Fruit fly (Drosophila melanogaster) whole organism, embryonic: Measurements from ENCODE around the gene LysRS.

Experiments used
- Adf1 ChIP-seq: fragments of 200-800 bp; sonication (Bioruptor generic); IDR thresholded peaks from 2 replicates; pipeline ENCODE4 v1.3.6; 2022; ENCODE audit warnings: missing biosample characterization, missing genetic modification characterization
- Asciz ChIP-seq: fragments of 200-800 bp; sonication (Bioruptor generic); optimal IDR thresholded peaks from 2 replicates; lab custom pipeline; 2017; ENCODE audit warnings: missing biosample characterization, mild to moderate bottlenecking, missing genetic modification characterization, missing genetic modification reagents
- B-H2 ChIP-seq: fragments of 200-800 bp; sonication (Bioruptor generic); optimal IDR thresholded peaks from 2 replicates; lab custom pipeline; 2018; ENCODE audit warnings: missing biosample characterization, mild to moderate bottlenecking, missing genetic modification characterization
- Bteb2 ChIP-seq: fragments of 200-800 bp; sonication (Bioruptor generic); optimal IDR thresholded peaks from 2 replicates; lab custom pipeline; 2016; ENCODE audit warnings: missing biosample characterization, missing genetic modification characterization
- CG10654 ChIP-seq: fragments of 200-800 bp; sonication (Bioruptor generic); optimal IDR thresholded peaks from 2 replicates; lab custom pipeline; 2016; ENCODE audit warnings: missing biosample characterization, missing genetic modification characterization
- CG12659 ChIP-seq: fragments of 200-800 bp; sonication (Bioruptor generic); optimal IDR thresholded peaks from 3 replicates; lab custom pipeline; 2017; ENCODE audit warnings: mild to moderate bottlenecking, missing biosample characterization, missing genetic modification reagents, missing genetic modification characterization
- CG12942 ChIP-seq: fragments of 200-800 bp; sonication (Bioruptor generic); optimal IDR thresholded peaks from 3 replicates; lab custom pipeline; 2016; ENCODE audit warnings: missing biosample characterization, missing genetic modification characterization
- CG13624 ChIP-seq: fragments of 200-800 bp; sonication (Bioruptor generic); optimal IDR thresholded peaks from 2 replicates; lab custom pipeline; 2016; ENCODE audit warnings: missing biosample characterization, missing genetic modification characterization
- CG14441 ChIP-seq: fragments of 200-800 bp; sonication (Bioruptor generic); IDR thresholded peaks from 2 replicates; pipeline ENCODE4 v1.3.6; 2022; ENCODE audit warnings: missing biosample characterization, missing genetic modification characterization
- CG17385 ChIP-seq: fragments of 200-800 bp; sonication (Bioruptor generic); optimal IDR thresholded peaks from 3 replicates; lab custom pipeline; 2018; ENCODE audit warnings: missing biosample characterization, mild to moderate bottlenecking, missing genetic modification characterization
- CG17612 ChIP-seq: fragments of 200-800 bp; sonication (Bioruptor generic); IDR thresholded peaks from 2 replicates; pipeline ENCODE4 v1.3.6; 2022; ENCODE audit warnings: missing biosample characterization, missing genetic modification characterization
- CG17829 ChIP-seq: fragments of 200-800 bp; optimal IDR thresholded peaks from 2 replicates; lab custom pipeline; 2019; ENCODE audit warnings: missing biosample characterization, mild to moderate bottlenecking, missing genetic modification characterization, moderate library complexity
- CG2120 ChIP-seq: fragments of 200-800 bp; sonication (Bioruptor generic); optimal IDR thresholded peaks from 3 replicates; lab custom pipeline; 2016; ENCODE audit warnings: missing biosample characterization, missing genetic modification characterization
- CG31441 ChIP-seq: fragments of 200-800 bp; sonication (Bioruptor generic); IDR thresholded peaks from 2 replicates; pipeline ENCODE4 v1.3.6; 2022; ENCODE audit warnings: missing biosample characterization, missing genetic modification characterization
- CG3847 ChIP-seq: fragments of 200-800 bp; sonication (Bioruptor generic); IDR thresholded peaks from 2 replicates; pipeline ENCODE4 v1.3.6; 2022; ENCODE audit warnings: missing biosample characterization, missing genetic modification characterization
- CG4854 ChIP-seq: fragments of 200-800 bp; sonication (Bioruptor generic); optimal IDR thresholded peaks from 2 replicates; lab custom pipeline; 2016; ENCODE audit warnings: missing biosample characterization, missing genetic modification characterization, inconsistent platforms
- CG6654 ChIP-seq: fragments of 200-800 bp; sonication (Bioruptor generic); optimal IDR thresholded peaks from 2 replicates; lab custom pipeline; 2017; ENCODE audit warnings: missing biosample characterization, mild to moderate bottlenecking, missing genetic modification characterization
- CG6765 ChIP-seq: fragments of 200-800 bp; sonication (Bioruptor generic); optimal IDR thresholded peaks from 3 replicates; lab custom pipeline; 2017; ENCODE audit warnings: missing biosample characterization, mild to moderate bottlenecking, missing genetic modification characterization
- CG6813 ChIP-seq: fragments of 200-800 bp; sonication (Bioruptor generic); optimal IDR thresholded peaks from 2 replicates; lab custom pipeline; 2017; ENCODE audit warnings: missing biosample characterization, missing genetic modification characterization, mild to moderate bottlenecking, moderate library complexity, missing genetic modification reagents
- CG7271 ChIP-seq: fragments of 200-800 bp; sonication (Bioruptor generic); optimal IDR thresholded peaks from 2 replicates; lab custom pipeline; 2018; ENCODE audit warnings: missing biosample characterization, mild to moderate bottlenecking, missing genetic modification characterization, moderate library complexity
- Dfd ChIP-seq, 2 experiments: fragments of >200 bp; optimal IDR thresholded peaks; 2 replicates each; lab custom pipeline; 2017; ENCODE audit warnings: missing biosample characterization in 2 of 2, missing genetic modification characterization in 2 of 2
- Dp ChIP-seq: fragments of 200-800 bp; sonication (Bioruptor generic); optimal IDR thresholded peaks from 2 replicates; lab custom pipeline; 2018; ENCODE audit warnings: missing biosample characterization, mild to moderate bottlenecking, missing genetic modification characterization, moderate library complexity
- Jarid2 ChIP-seq: fragments of 200-800 bp; sonication (Bioruptor generic); optimal IDR thresholded peaks from 3 replicates; lab custom pipeline; 2017; ENCODE audit warnings: mild to moderate bottlenecking, missing biosample characterization, missing genetic modification reagents, missing genetic modification characterization
- Lpt ChIP-seq: fragments of >200 bp; optimal IDR thresholded peaks from 2 replicates; lab custom pipeline; 2018; ENCODE audit warnings: missing biosample characterization, missing genetic modification characterization
- MTF-1 ChIP-seq: fragments of 200-800 bp; sonication (Bioruptor generic); optimal IDR thresholded peaks from 2 replicates; lab custom pipeline; 2018; ENCODE audit warnings: missing biosample characterization, mild to moderate bottlenecking, missing genetic modification characterization, borderline replicate concordance
- NC2α ChIP-seq: fragments of 200-800 bp; sonication (Bioruptor generic); optimal IDR thresholded peaks from 2 replicates; lab custom pipeline; 2016; ENCODE audit warnings: missing biosample characterization, missing genetic modification characterization
- Six4 ChIP-seq: fragments of 200-800 bp; sonication (Bioruptor generic); optimal IDR thresholded peaks from 2 replicates; lab custom pipeline; 2016; ENCODE audit warnings: missing biosample characterization, missing genetic modification characterization
- Stat92E ChIP-seq, 3 experiments: fragments of >200 bp in 2 of 3; fragments of 200-800 bp in 1 of 3; sonication (Bioruptor generic) in 1 of 3; optimal IDR thresholded peaks; 2 replicates each; lab custom pipeline; 2017 to 2019; ENCODE audit warnings: missing biosample characterization in 3 of 3, missing genetic modification characterization in 3 of 3, mild to moderate bottlenecking in 1 of 3, moderate library complexity in 1 of 3
- Taf1 ChIP-seq: fragments of 200-800 bp; sonication (Bioruptor generic); IDR thresholded peaks from 2 replicates; pipeline ENCODE4 v1.3.6; 2022; ENCODE audit warnings: missing biosample characterization, missing genetic modification characterization
- Trl ChIP-seq, 3 experiments: fragments of >200 bp in 2 of 3; fragments of 200-800 bp in 1 of 3; sonication (Bioruptor generic) in 1 of 3; optimal IDR thresholded peaks; 2 replicates in 1 of 3; 3 replicates in 2 of 3; lab custom pipeline; 2016 to 2017; ENCODE audit warnings: missing biosample characterization in 1 of 3, missing genetic modification characterization in 1 of 3
- br ChIP-seq: fragments of >200 bp; optimal IDR thresholded peaks from 2 replicates; lab custom pipeline; 2017
- crc ChIP-seq: fragments of 200-800 bp; sonication (Bioruptor generic); optimal IDR thresholded peaks from 2 replicates; lab custom pipeline; 2016; ENCODE audit warnings: missing biosample characterization, missing genetic modification characterization
- dimm ChIP-seq: fragments of 200-800 bp; sonication (Bioruptor generic); IDR thresholded peaks from 2 replicates; pipeline ENCODE4 v1.3.6; 2022; ENCODE audit warnings: missing biosample characterization, missing genetic modification characterization
- gce ChIP-seq: fragments of 200-800 bp; sonication (Bioruptor generic); IDR thresholded peaks from 3 replicates; pipeline ENCODE4 v1.3.6; 2022; ENCODE audit warnings: missing biosample characterization, missing genetic modification characterization
- gfzf ChIP-seq: fragments of 200-800 bp; sonication (Bioruptor generic); optimal IDR thresholded peaks from 2 replicates; lab custom pipeline; 2016; ENCODE audit warnings: missing biosample characterization, mild to moderate bottlenecking, missing genetic modification characterization, moderate library complexity
- gsb ChIP-seq: fragments of 200-800 bp; sonication (Bioruptor generic); IDR thresholded peaks from 2 replicates; pipeline ENCODE4 v1.3.6; 2022; ENCODE audit warnings: missing biosample characterization, missing genetic modification characterization
- hb ChIP-seq: fragments of 200-800 bp; sonication (Bioruptor generic); IDR thresholded peaks from 3 replicates; pipeline ENCODE4 v1.3.6; 2022; ENCODE audit warnings: missing biosample characterization, missing genetic modification characterization; ENCODE audit not compliant: partially characterized antibody
- her ChIP-seq: fragments of 200-800 bp; sonication (Bioruptor generic); optimal IDR thresholded peaks from 2 replicates; lab custom pipeline; 2016; ENCODE audit warnings: missing biosample characterization, missing genetic modification characterization
- klu ChIP-seq: fragments of 200-800 bp; sonication (Bioruptor generic); IDR thresholded peaks from 2 replicates; pipeline ENCODE4 v1.3.6; 2022; ENCODE audit warnings: missing biosample characterization, missing genetic modification characterization
- lmd ChIP-seq: fragments of 200-800 bp; sonication (Bioruptor generic); IDR thresholded peaks from 2 replicates; pipeline ENCODE4 v1.3.6; 2022; ENCODE audit warnings: missing biosample characterization, missing genetic modification characterization
- otp ChIP-seq: fragments of 200-800 bp; sonication (Bioruptor generic); IDR thresholded peaks from 3 replicates; pipeline ENCODE4, ENCODE4 v1.3.6; 2022; ENCODE audit warnings: missing biosample characterization, missing genetic modification characterization
- pan ChIP-seq, 4 experiments: fragments of >200 bp in 3 of 4; fragments of 200-800 bp in 1 of 4; sonication (Bioruptor generic) in 1 of 4; optimal IDR thresholded peaks in 3 of 4; IDR thresholded peaks in 1 of 4; 2 replicates each; pipeline versions ENCODE4 v1.3.6 to Lab custom; 2017 to 2022; ENCODE audit warnings: missing biosample characterization in 2 of 4, missing genetic modification characterization in 2 of 4, mixed read lengths in 1 of 4
- pros ChIP-seq: fragments of 200-800 bp; sonication (Bioruptor generic); optimal IDR thresholded peaks from 3 replicates; lab custom pipeline; 2019; ENCODE audit warnings: missing biosample characterization, mild to moderate bottlenecking, missing genetic modification characterization, moderate library complexity
- pzg ChIP-seq: fragments of 200-800 bp; sonication (Bioruptor generic); optimal IDR thresholded peaks from 3 replicates; lab custom pipeline; 2018; ENCODE audit warnings: missing biosample characterization, mild to moderate bottlenecking, missing genetic modification characterization, moderate library complexity
- tna ChIP-seq: fragments of 200-800 bp; sonication (Bioruptor generic); IDR thresholded peaks from 2 replicates; pipeline ENCODE4 v1.3.6; 2022; ENCODE audit warnings: missing biosample characterization, missing genetic modification characterization; ENCODE audit not compliant: partially characterized antibody
- vnd ChIP-seq: fragments of 200-800 bp; sonication (Bioruptor generic); IDR thresholded peaks from 3 replicates; pipeline ENCODE4 v1.3.6; 2022; ENCODE audit warnings: missing biosample characterization, missing genetic modification characterization; ENCODE audit not compliant: partially characterized antibody
- vvl ChIP-seq: fragments of 200-800 bp; sonication (Bioruptor generic); IDR thresholded peaks from 2 replicates; pipeline ENCODE4 v1.3.6; 2022; ENCODE audit warnings: missing biosample characterization, missing genetic modification characterization
- zf30C ChIP-seq: fragments of 200-800 bp; sonication (Bioruptor generic); optimal IDR thresholded peaks from 3 replicates; lab custom pipeline; 2018; ENCODE audit warnings: missing biosample characterization, mild to moderate bottlenecking, missing genetic modification characterization

The LysRS gene

dm6 chrX:9585359-9586002 lies 23.2 kb downstream of the LysRS start, which contains the start of gene Hex-A (continued):
- no peak; the same call in 1 of the 2 replicates for TF ChIP-seq tna
- peak; percentile 94 for TF ChIP-seq CG3847 (GFP tag; lab: Robert Waterston, UW)
- no peak for TF ChIP-seq vnd (GFP tag; lab: Robert Waterston, UW)
- peak; percentile 88 for TF ChIP-seq NC2α (GFP tag; lab: Kevin White, UChicago)
- TF ChIP-seq Adf1 (GFP tag; lab: Robert Waterston, UW), result peak; percentile 99
- TF ChIP-seq hb (GFP tag; lab: Robert Waterston, UW), result no peak
- TF ChIP-seq Six4, result peak; percentile 87
- peak; percentile 67 for TF ChIP-seq CG7271
- TF ChIP-seq Asciz (GFP tag; lab: Kevin White, UChicago), result peak; percentile 97
- TF ChIP-seq Trl (optimal IDR thresholded peaks at IDR 0.05; lab: Kevin White, UChicago), result peak; percentile 84 to 91
- TF ChIP-seq Trl (GFP tag; optimal IDR thresholded peaks at IDR 0.05; lab: Kevin White, UChicago), result peak; percentile 94
- peak; percentile 91 for TF ChIP-seq vvl (GFP tag; lab: Robert Waterston, UW)
- TF ChIP-seq Bteb2 (GFP tag; lab: Kevin White, UChicago), result peak; percentile 97
- TF ChIP-seq CG17612 (GFP tag; lab: Robert Waterston, UW), result peak; percentile 76
- TF ChIP-seq CG17829 (tag; lab: Kevin White, UChicago), result peak; percentile 98
- peak; percentile 86 for TF ChIP-seq CG6654 (GFP tag; lab: Kevin White, UChicago)
- peak; percentile 83; the same call in 1 of the 3 replicates for TF ChIP-seq otp (GFP tag; lab: Robert Waterston, UW)
- TF ChIP-seq Dfd (GFP tag; optimal IDR thresholded peaks at IDR 0.05; lab: Kevin White, UChicago), result no peak
- TF ChIP-seq CG13624 (GFP tag; lab: Kevin White, UChicago), result peak; percentile 96
- TF ChIP-seq Stat92E (GFP tag; optimal IDR thresholded peaks at IDR 0.05; lab: Kevin White, UChicago), result peak in 1 of 3 experiments; percentile 88
- TF ChIP-seq Jarid2 (GFP tag; lab: Kevin White, UChicago), result peak; percentile 78
- TF ChIP-seq zf30C (GFP tag; lab: Kevin White, UChicago), result peak; percentile 4
- peak; percentile 83 for TF ChIP-seq CG14441 (GFP tag; lab: Robert Waterston, UW)
- TF ChIP-seq MTF-1 (GFP tag; lab: Kevin White, UChicago), result peak; percentile 86
- peak; percentile 89 for TF ChIP-seq pros
- TF ChIP-seq CG31441 (GFP tag; lab: Robert Waterston, UW), result peak; percentile 93
- peak; percentile 92 for TF ChIP-seq Taf1
- peak; percentile 87 for TF ChIP-seq CG12942 (GFP tag; lab: Kevin White, UChicago)
- TF ChIP-seq CG6813 (GFP tag; lab: Kevin White, UChicago), result peak; percentile 95
- TF ChIP-seq CG2120 (GFP tag; lab: Kevin White, UChicago), result peak; percentile 97
- TF ChIP-seq CG4854 (GFP tag; lab: Kevin White, UChicago), result peak; percentile 93
- peak; percentile 92 for TF ChIP-seq lmd (GFP tag; lab: Robert Waterston, UW)
- TF ChIP-seq her, result peak; percentile 89
- TF ChIP-seq Lpt (GFP tag; lab: Kevin White, UChicago), result no peak
- TF ChIP-seq klu (GFP tag; lab: Robert Waterston, UW), result peak; percentile 89
- peak; percentile 93 for TF ChIP-seq crc (GFP tag; lab: Kevin White, UChicago)
- peak; percentile 86 for TF ChIP-seq gce (GFP tag; lab: Robert Waterston, UW)
- peak; percentile 98 for TF ChIP-seq CG6765 (GFP tag; lab: Kevin White, UChicago)
- peak; percentile 84 for TF ChIP-seq CG10654 (GFP tag; lab: Kevin White, UChicago)
- TF ChIP-seq dimm, result peak; percentile 80
- TF ChIP-seq pzg (GFP tag; lab: Kevin White, UChicago), result peak; percentile 18
- peak; percentile 98 for TF ChIP-seq CG12659 (GFP tag; lab: Kevin White, UChicago)
- TF ChIP-seq Dp (GFP tag; lab: Kevin White, UChicago), result peak; percentile 16
- no peak for TF ChIP-seq pan (optimal IDR thresholded peaks at IDR 0.05; lab: Kevin White, UChicago)
- TF ChIP-seq pan (GFP tag; optimal IDR thresholded peaks at IDR 0.05 in 1 of 2, IDR thresholded peaks at IDR 0.05 in 1 of 2), result peak in 1 of 2 experiments; percentile 92
- TF ChIP-seq gsb (GFP tag; lab: Robert Waterston, UW), result peak; percentile 88
- TF ChIP-seq B-H2 (GFP tag; lab: Kevin White, UChicago), result peak; percentile 98
- peak; percentile 95 for TF ChIP-seq CG17385 (GFP tag; lab: Kevin White, UChicago)
- TF ChIP-seq br (lab: Kevin White, UChicago), result no peak
- TF ChIP-seq gfzf (GFP tag; lab: Kevin White, UChicago), result no peak
